Fruit fly (Drosophila melanogaster) whole organism, embryonic: ENCODE measurements around the gene Dfd.

Experiments used
- Atf6 ChIP-seq: fragments of 200-800 bp; sonication (Bioruptor generic); IDR thresholded peaks from 2 replicates; pipeline ENCODE4 v1.3.6; 2022; ENCODE audit warnings: missing biosample characterization, missing genetic modification characterization
- CG10209 ChIP-seq: fragments of 200-800 bp; sonication (Bioruptor generic); optimal IDR thresholded peaks from 3 replicates; lab custom pipeline; 2017; ENCODE audit warnings: missing biosample characterization, mild to moderate bottlenecking, missing genetic modification characterization, missing genetic modification reagents
- CG10959 ChIP-seq: fragments of 200-800 bp; sonication (Bioruptor generic); IDR thresholded peaks from 2 replicates; pipeline ENCODE4 v1.3.6; 2022; ENCODE audit warnings: missing biosample characterization, missing genetic modification characterization
- CG11504 ChIP-seq: fragments of 200-800 bp; sonication (Bioruptor generic); optimal IDR thresholded peaks from 3 replicates; lab custom pipeline; 2019; ENCODE audit warnings: missing biosample characterization, mild to moderate bottlenecking, missing genetic modification characterization, moderate library complexity
- CG12071 ChIP-seq: fragments of 200-800 bp; sonication (Bioruptor generic); optimal IDR thresholded peaks from 3 replicates; lab custom pipeline; 2018; ENCODE audit warnings: missing biosample characterization, mild to moderate bottlenecking, missing genetic modification characterization
- CG12236 ChIP-seq: fragments of 200-800 bp; sonication (Bioruptor generic); optimal IDR thresholded peaks from 2 replicates; lab custom pipeline; 2016; ENCODE audit warnings: missing biosample characterization, missing genetic modification characterization
- CG12659 ChIP-seq: fragments of 200-800 bp; sonication (Bioruptor generic); optimal IDR thresholded peaks from 3 replicates; lab custom pipeline; 2017; ENCODE audit warnings: mild to moderate bottlenecking, missing biosample characterization, missing genetic modification reagents, missing genetic modification characterization
- CG12942 ChIP-seq: fragments of 200-800 bp; sonication (Bioruptor generic); optimal IDR thresholded peaks from 3 replicates; lab custom pipeline; 2016; ENCODE audit warnings: missing biosample characterization, missing genetic modification characterization
- CG17802 ChIP-seq: fragments of 200-800 bp; sonication (Bioruptor generic); optimal IDR thresholded peaks from 2 replicates; lab custom pipeline; 2018; ENCODE audit warnings: missing biosample characterization, mild to moderate bottlenecking, missing genetic modification characterization, moderate library complexity
- CG3281 ChIP-seq: fragments of 200-800 bp; sonication (Bioruptor generic); optimal IDR thresholded peaks from 3 replicates; lab custom pipeline; 2017; ENCODE audit warnings: missing biosample characterization, mild to moderate bottlenecking, missing genetic modification characterization
- CG3838 ChIP-seq: fragments of 200-800 bp; sonication (Bioruptor generic); optimal IDR thresholded peaks from 3 replicates; lab custom pipeline; 2016; ENCODE audit warnings: missing biosample characterization, missing genetic modification characterization
- CG4282 ChIP-seq: fragments of 200-800 bp; sonication (Bioruptor generic); optimal IDR thresholded peaks from 2 replicates; lab custom pipeline; 2016; ENCODE audit warnings: missing biosample characterization, missing genetic modification characterization
- CG5180 ChIP-seq: fragments of 200-800 bp; sonication (Bioruptor generic); optimal IDR thresholded peaks from 3 replicates; lab custom pipeline; 2017; ENCODE audit warnings: missing biosample characterization, missing genetic modification characterization, mild to moderate bottlenecking, moderate library complexity, missing genetic modification reagents
- CG5245 ChIP-seq: fragments of 200-800 bp; sonication (Bioruptor generic); optimal IDR thresholded peaks from 3 replicates; lab custom pipeline; 2016; ENCODE audit warnings: missing biosample characterization, missing genetic modification characterization
- CG6254 ChIP-seq: fragments of 200-800 bp; sonication (Bioruptor generic); optimal IDR thresholded peaks from 3 replicates; lab custom pipeline; 2017; ENCODE audit warnings: mild to moderate bottlenecking, missing biosample characterization, missing genetic modification reagents, missing genetic modification characterization
- CG7928 ChIP-seq: fragments of 200-800 bp; sonication (Bioruptor generic); optimal IDR thresholded peaks from 2 replicates; lab custom pipeline; 2017; ENCODE audit warnings: missing biosample characterization, mild to moderate bottlenecking, missing genetic modification characterization
- CG8944 ChIP-seq: fragments of 200-800 bp; sonication (Bioruptor generic); optimal IDR thresholded peaks from 3 replicates; lab custom pipeline; 2016; ENCODE audit warnings: missing biosample characterization, missing genetic modification characterization
- CG9932 ChIP-seq: fragments of 200-800 bp; sonication (Bioruptor generic); IDR thresholded peaks from 2 replicates; pipeline ENCODE4 v1.3.6; 2022; ENCODE audit warnings: missing biosample characterization, missing genetic modification characterization
- CoRest ChIP-seq: fragments of 200-800 bp; sonication (Bioruptor generic); optimal IDR thresholded peaks from 3 replicates; lab custom pipeline; 2018; ENCODE audit warnings: missing biosample characterization, mild to moderate bottlenecking, missing genetic modification characterization, moderate library complexity
- Dek ChIP-seq: fragments of 200-800 bp; sonication (Bioruptor generic); optimal IDR thresholded peaks from 3 replicates; lab custom pipeline; 2019; ENCODE audit warnings: missing biosample characterization, mild to moderate bottlenecking, missing genetic modification characterization, moderate library complexity
- E2f1 ChIP-seq: fragments of 200-800 bp; sonication (Bioruptor generic); IDR thresholded peaks from 2 replicates; pipeline ENCODE4 v1.3.6; 2022; ENCODE audit warnings: missing biosample characterization, missing genetic modification characterization
- GATAe ChIP-seq: fragments of 200-800 bp; sonication (Bioruptor generic); conservative IDR thresholded peaks from 2 replicates; pipeline ENCODE4 v1.3.6; 2022; ENCODE audit warnings: missing biosample characterization, missing genetic modification characterization
- Hand ChIP-seq: fragments of 200-800 bp; sonication (Bioruptor generic); optimal IDR thresholded peaks from 2 replicates; lab custom pipeline; 2017; ENCODE audit warnings: mild to moderate bottlenecking, missing biosample characterization, missing genetic modification reagents, missing genetic modification characterization
- Hr3 ChIP-seq: fragments of 200-800 bp; sonication (Bioruptor generic); optimal IDR thresholded peaks from 3 replicates; lab custom pipeline; 2016; ENCODE audit warnings: missing biosample characterization, missing genetic modification characterization
- Lhr ChIP-seq: fragments of 200-800 bp; sonication (Bioruptor generic); optimal IDR thresholded peaks from 3 replicates; lab custom pipeline; 2017; ENCODE audit warnings: mild to moderate bottlenecking, missing biosample characterization, missing genetic modification reagents, missing genetic modification characterization
- Neu2 ChIP-seq: fragments of 200-800 bp; sonication (Bioruptor generic); optimal IDR thresholded peaks from 3 replicates; lab custom pipeline; 2016; ENCODE audit warnings: missing biosample characterization, missing genetic modification characterization, borderline replicate concordance
- Nf-YC ChIP-seq: fragments of 200-800 bp; optimal IDR thresholded peaks from 3 replicates; lab custom pipeline; 2019; ENCODE audit warnings: missing biosample characterization, mild to moderate bottlenecking, missing genetic modification characterization, moderate library complexity
- Side ChIP-seq: fragments of 200-800 bp; sonication (Bioruptor generic); optimal IDR thresholded peaks from 2 replicates; lab custom pipeline; 2016; ENCODE audit warnings: missing biosample characterization, missing genetic modification characterization
- Sry-δ ChIP-seq: fragments of 200-800 bp; sonication (Bioruptor generic); optimal IDR thresholded peaks from 2 replicates; lab custom pipeline; 2016; ENCODE audit warnings: missing biosample characterization, missing genetic modification characterization
- aop ChIP-seq: fragments of 200-800 bp; sonication (Bioruptor generic); IDR thresholded peaks from 2 replicates; pipeline ENCODE4 v1.3.6; 2022; ENCODE audit warnings: missing biosample characterization, missing genetic modification characterization
- bbx ChIP-seq: fragments of 200-800 bp; sonication (Bioruptor generic); IDR thresholded peaks from 2 replicates; pipeline ENCODE4 v1.3.6; 2022; ENCODE audit warnings: missing biosample characterization, missing genetic modification characterization; ENCODE audit not compliant: partially characterized antibody
- bsh ChIP-seq, 2 experiments: fragments of 200-800 bp; sonication (Bioruptor generic); optimal IDR thresholded peaks; 2 replicates each; lab custom pipeline; 2017 to 2018; ENCODE audit warnings: mild to moderate bottlenecking in 2 of 2, missing biosample characterization in 2 of 2, missing genetic modification characterization in 2 of 2, moderate library complexity in 1 of 2
- dan ChIP-seq: fragments of 200-800 bp; sonication (Bioruptor generic); IDR thresholded peaks from 2 replicates; pipeline ENCODE4 v1.3.6; 2022; ENCODE audit warnings: missing biosample characterization, missing genetic modification characterization
- danr ChIP-seq: fragments of 200-800 bp; sonication (Bioruptor generic); IDR thresholded peaks from 2 replicates; pipeline ENCODE4 v1.3.6; 2022; ENCODE audit warnings: missing biosample characterization, missing genetic modification characterization
- emc ChIP-seq: fragments of 200-800 bp; sonication (Bioruptor generic); optimal IDR thresholded peaks from 2 replicates; lab custom pipeline; 2016; ENCODE audit warnings: missing biosample characterization, missing genetic modification characterization
- en ChIP-seq: fragments of 200-800 bp; sonication (Bioruptor generic); optimal IDR thresholded peaks from 2 replicates; lab custom pipeline; 2016; ENCODE audit warnings: missing biosample characterization, missing genetic modification characterization
- esg ChIP-seq: fragments of 200-800 bp; sonication (Bioruptor generic); conservative IDR thresholded peaks from 2 replicates; pipeline ENCODE4 v1.3.6; 2022; ENCODE audit warnings: missing biosample characterization, missing genetic modification characterization
- gfzf ChIP-seq: fragments of 200-800 bp; sonication (Bioruptor generic); optimal IDR thresholded peaks from 2 replicates; lab custom pipeline; 2016; ENCODE audit warnings: missing biosample characterization, mild to moderate bottlenecking, missing genetic modification characterization, moderate library complexity
- hb ChIP-seq: fragments of 200-800 bp; sonication (Bioruptor generic); IDR thresholded peaks from 3 replicates; pipeline ENCODE4 v1.3.6; 2022; ENCODE audit warnings: missing biosample characterization, missing genetic modification characterization; ENCODE audit not compliant: partially characterized antibody
- jing ChIP-seq: fragments of 200-800 bp; sonication (Bioruptor generic); optimal IDR thresholded peaks from 2 replicates; lab custom pipeline; 2018; ENCODE audit warnings: missing biosample characterization, mild to moderate bottlenecking, missing genetic modification characterization
- lab ChIP-seq: fragments of 200-800 bp; sonication (Bioruptor generic); optimal IDR thresholded peaks from 3 replicates; lab custom pipeline; 2017; ENCODE audit warnings: missing biosample characterization, missing genetic modification characterization, mild to moderate bottlenecking, moderate library complexity, missing genetic modification reagents
- luna ChIP-seq: fragments of 200-800 bp; sonication (Bioruptor generic); optimal IDR thresholded peaks from 2 replicates; lab custom pipeline; 2016; ENCODE audit warnings: missing biosample characterization, missing genetic modification characterization
- oc ChIP-seq: fragments of 200-800 bp; sonication (Bioruptor generic); optimal IDR thresholded peaks from 2 replicates; lab custom pipeline; 2018; ENCODE audit warnings: missing biosample characterization, mild to moderate bottlenecking, missing genetic modification characterization, moderate library complexity
- row ChIP-seq: fragments of 200-800 bp; sonication (Bioruptor generic); IDR thresholded peaks from 3 replicates; pipeline ENCODE4 v1.3.6; 2022; ENCODE audit warnings: missing biosample characterization, missing genetic modification characterization
- seq ChIP-seq: fragments of 200-800 bp; sonication (Bioruptor generic); IDR thresholded peaks from 2 replicates; pipeline ENCODE4 v1.3.6; 2022; ENCODE audit warnings: missing biosample characterization, missing genetic modification characterization
- sima ChIP-seq: fragments of 200-800 bp; sonication (Bioruptor generic); optimal IDR thresholded peaks from 2 replicates; lab custom pipeline; 2016; ENCODE audit warnings: missing biosample characterization, missing genetic modification characterization
- sqz ChIP-seq: fragments of 200-800 bp; sonication (Bioruptor generic); optimal IDR thresholded peaks from 3 replicates; lab custom pipeline; 2018; ENCODE audit warnings: missing biosample characterization, mild to moderate bottlenecking, missing genetic modification characterization
- wor ChIP-seq: fragments of 200-800 bp; sonication (Bioruptor generic); IDR thresholded peaks from 2 replicates; pipeline ENCODE4 v1.3.6; 2022; ENCODE audit warnings: missing biosample characterization, missing genetic modification characterization
- zf30C ChIP-seq: fragments of 200-800 bp; sonication (Bioruptor generic); optimal IDR thresholded peaks from 3 replicates; lab custom pipeline; 2018; ENCODE audit warnings: missing biosample characterization, mild to moderate bottlenecking, missing genetic modification characterization

Dfd gene

dm6 chr3R:6762794-6763407, 28.7 kb upstream of the Dfd start (continued):
- peak; percentile 6 for TF ChIP-seq CG12071 (GFP tag; lab: Kevin White, UChicago)
- TF ChIP-seq Hr3, result peak; percentile 86
- TF ChIP-seq CG3281 (GFP tag; lab: Kevin White, UChicago), result peak; percentile 22
- TF ChIP-seq bbx, result no peak
- peak; percentile 70 for TF ChIP-seq CG12659 (GFP tag; lab: Kevin White, UChicago)
- TF ChIP-seq CG8944, result peak; percentile 4
- peak; percentile 79; the same call in 1 of the 2 replicates for TF ChIP-seq CG10959 (GFP tag; lab: Robert Waterston, UW)
- TF ChIP-seq CG12942, result peak; percentile 55
- TF ChIP-seq seq (GFP tag; lab: Robert Waterston, UW), result no peak
- no peak for TF ChIP-seq Sry-δ (GFP tag; lab: Kevin White, UChicago)
- peak; percentile 53 for TF ChIP-seq CG12236 (GFP tag; lab: Kevin White, UChicago)
- TF ChIP-seq jing, result peak; percentile 12
- peak; percentile 24 for TF ChIP-seq Nf-YC (tag; lab: Kevin White, UChicago)
- 0 out of 2 replicates have a peak, but pooled peaks have one; percentile 22 for TF ChIP-seq danr (GFP tag; lab: Robert Waterston, UW)
- TF ChIP-seq zf30C (GFP tag; lab: Kevin White, UChicago), result peak; percentile 98
- TF ChIP-seq CG7928 (GFP tag; lab: Kevin White, UChicago), result no peak
- TF ChIP-seq en (GFP tag; lab: Kevin White, UChicago), result peak; percentile 36
- TF ChIP-seq Neu2 (GFP tag; lab: Kevin White, UChicago), result no peak
- peak; percentile 17 for TF ChIP-seq Side
- peak; percentile 75 for TF ChIP-seq oc
- TF ChIP-seq sqz (GFP tag; lab: Kevin White, UChicago), result peak; percentile 73
- TF ChIP-seq CG17802 (tag; lab: Kevin White, UChicago), result peak; percentile 37
- peak; percentile 66 for TF ChIP-seq esg (GFP tag; lab: Robert Waterston, UW)
- TF ChIP-seq Lhr (GFP tag; lab: Kevin White, UChicago), result peak; percentile 84
- peak; percentile 58 for TF ChIP-seq Dek (tag; lab: Kevin White, UChicago)
- TF ChIP-seq CG9932, result no peak
- no peak for TF ChIP-seq hb
- no peak for TF ChIP-seq aop (GFP tag; lab: Robert Waterston, UW)
- peak; percentile 42 for TF ChIP-seq CG5180 (GFP tag; lab: Kevin White, UChicago)
- peak; percentile 45; the same call in 1 of the 2 replicates for TF ChIP-seq wor (GFP tag; lab: Robert Waterston, UW)
- peak; percentile 79 for TF ChIP-seq CG6254 (GFP tag; lab: Kevin White, UChicago)
- TF ChIP-seq dan (GFP tag; lab: Robert Waterston, UW), result peak; percentile 53
- TF ChIP-seq CG11504 (tag; lab: Kevin White, UChicago), result peak; percentile 87
- TF ChIP-seq CG10209 (GFP tag; lab: Kevin White, UChicago), result peak; percentile 87
- TF ChIP-seq E2f1, result peak; percentile 76
- TF ChIP-seq gfzf (GFP tag; lab: Kevin White, UChicago), result no peak
- no peak for TF ChIP-seq emc (GFP tag; lab: Kevin White, UChicago)
- peak; percentile 63 for TF ChIP-seq CG3838
- TF ChIP-seq GATAe, result no peak
- no peak for TF ChIP-seq luna (GFP tag; lab: Kevin White, UChicago)
- no peak for TF ChIP-seq sima (GFP tag; lab: Kevin White, UChicago)
- TF ChIP-seq Hand (GFP tag; lab: Kevin White, UChicago), result no peak
- TF ChIP-seq lab, result peak; percentile 58
- TF ChIP-seq CoRest (tag; lab: Kevin White, UChicago), result peak; percentile 95
- TF ChIP-seq CG4282 (GFP tag; lab: Kevin White, UChicago), result no peak
- TF ChIP-seq Atf6 (GFP tag; lab: Robert Waterston, UW), result peak; percentile 17; the same call in 1 of the 2 replicates
- peak in 1 of 2 experiments; percentile 94 for TF ChIP-seq bsh (GFP tag; optimal IDR thresholded peaks at IDR 0.05; lab: Kevin White, UChicago)
- TF ChIP-seq CG5245 (GFP tag; lab: Kevin White, UChicago), result peak; percentile 60
- TF ChIP-seq row (GFP tag; lab: Robert Waterston, UW), result peak; percentile 80
